Fruit fly (Drosophila melanogaster): ENCODE data around the gene SCCRO4.

DNA sequence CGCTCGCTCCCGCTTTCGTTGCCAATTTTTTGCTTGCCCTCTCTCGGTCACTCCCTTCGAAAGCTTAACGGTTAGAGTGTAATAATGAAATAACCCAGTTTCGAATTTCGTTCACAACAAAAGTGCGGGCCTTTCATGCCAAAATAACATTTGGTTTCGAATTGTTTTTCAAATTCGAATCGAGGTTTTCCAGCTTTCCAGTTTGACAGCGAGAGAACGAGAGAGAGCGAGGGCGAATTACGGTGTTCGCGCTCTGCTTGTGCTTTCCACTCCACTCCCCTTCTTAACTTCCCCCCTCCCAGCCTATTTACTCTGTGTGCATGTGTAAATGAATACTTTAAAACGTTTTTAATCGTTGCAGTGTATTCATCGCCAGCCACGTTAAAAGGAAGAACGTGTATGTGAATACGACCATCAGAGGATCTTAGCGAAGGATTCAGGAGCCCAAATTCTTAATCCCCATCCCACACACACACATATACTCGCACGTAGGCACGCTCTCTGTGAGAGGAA is 49.4 kb downstream of the SCCRO4 start:
- no peak for TF ChIP-seq CG6808 (GFP tag; optimal IDR thresholded peaks at IDR 0.05)
- TF ChIP-seq CG34406 (GFP tag; optimal IDR thresholded peaks at IDR 0.05) = no peak
- TF ChIP-seq CG11902 (GFP tag; optimal IDR thresholded peaks at IDR 0.05) = no peak
- no peak for TF ChIP-seq Sox14 (GFP tag; optimal IDR thresholded peaks at IDR 0.05)
- TF ChIP-seq CG1621 (tag; optimal IDR thresholded peaks at IDR 0.05) = no peak
- TF ChIP-seq CG10669 (GFP tag; optimal IDR thresholded peaks at IDR 0.05) = no peak
- TF ChIP-seq spab (GFP tag; optimal IDR thresholded peaks at IDR 0.05) = no peak
- TF ChIP-seq CG3919 (GFP tag; optimal IDR thresholded peaks at IDR 0.05) = no peak
